Worm (Caenorhabditis elegans) whole organism, L1 larva: Measurements from ENCODE around the gene R05G9.5.

Source experiments
- Y116A8C.19 ChIP-seq: sonication (generic microtip); optimal IDR thresholded peaks from 2 replicates; lab custom pipeline; 2016; ENCODE audit warnings: missing compliant biosample characterization, missing genetic modification characterization, borderline replicate concordance
- alr-1 ChIP-seq: fragments of 200-800 bp; sonication (Bioruptor generic); optimal IDR thresholded peaks from 2 replicates; lab custom pipeline; 2018; ENCODE audit warnings: borderline replicate concordance, mild to moderate bottlenecking, missing genetic modification characterization, missing compliant biosample characterization
- blmp-1 ChIP-seq: fragments of 150-350 bp; optimal IDR thresholded peaks from 2 replicates; lab custom pipeline; 2014; ENCODE audit warnings: missing biosample characterization, missing genetic modification characterization
- ceh-8 ChIP-seq: fragments of 200-800 bp; sonication (Bioruptor generic); optimal IDR thresholded peaks from 2 replicates; lab custom pipeline; 2018; ENCODE audit warnings: mild to moderate bottlenecking, missing genetic modification characterization, moderate library complexity, missing compliant biosample characterization
- ces-1 ChIP-seq: fragments of 150-350 bp; optimal IDR thresholded peaks from 2 replicates; lab custom pipeline; 2014; ENCODE audit warnings: missing biosample characterization, missing genetic modification reagents, missing genetic modification characterization
- dpl-1 ChIP-seq, 3 experiments: fragments of 150-350 bp in 2 of 3; sonication (generic microtip) in 1 of 3; optimal IDR thresholded peaks; 2 replicates each; lab custom pipeline; 2014 to 2017; ENCODE audit warnings: missing biosample characterization in 3 of 3, missing genetic modification characterization in 3 of 3, missing genetic modification reagents in 3 of 3
- efl-1 ChIP-seq, 4 experiments: fragments of 150-350 bp; optimal IDR thresholded peaks in 3 of 4; peaks in 1 of 4; 1 replicate in 1 of 4; 2 replicates in 3 of 4; lab custom pipeline; 2014; ENCODE audit warnings: missing biosample characterization in 2 of 4, missing genetic modification characterization in 2 of 4, missing genetic modification reagents in 2 of 4
- elt-3 ChIP-seq, 6 experiments: fragments of 150-350 bp in 1 of 6; sonication (generic microtip); optimal IDR thresholded peaks; 2 replicates each; lab custom pipeline; 2017 to 2018; ENCODE audit warnings: missing biosample characterization in 6 of 6, missing genetic modification characterization in 6 of 6, inconsistent platforms in 1 of 6
- fkh-10 ChIP-seq: sonication (generic microtip); optimal IDR thresholded peaks from 2 replicates; lab custom pipeline; 2017; ENCODE audit warnings: missing biosample characterization, missing genetic modification reagents, missing genetic modification characterization
- fkh-8 ChIP-seq: sonication (generic microtip); optimal IDR thresholded peaks from 2 replicates; lab custom pipeline; 2016; ENCODE audit warnings: mild to moderate bottlenecking, missing genetic modification characterization, missing compliant biosample characterization
- isw-1 ChIP-seq: fragments of 200-800 bp; sonication (Bioruptor generic); IDR thresholded peaks from 2 replicates; pipeline ENCODE4 v1.3.6; 2022; ENCODE audit warnings: missing genetic modification characterization, missing compliant biosample characterization
- jun-1 ChIP-seq: fragments of 150-350 bp; optimal IDR thresholded peaks from 2 replicates; lab custom pipeline; 2014; ENCODE audit warnings: missing biosample characterization, missing genetic modification reagents, missing genetic modification characterization
- lin-14 ChIP-seq: fragments of 200-800 bp; sonication (Bioruptor generic); optimal IDR thresholded peaks from 2 replicates; lab custom pipeline; 2018; ENCODE audit warnings: mild to moderate bottlenecking, missing genetic modification characterization, moderate library complexity, missing compliant biosample characterization
- lin-35 ChIP-seq, 2 experiments: fragments of 150-350 bp; optimal IDR thresholded peaks; 2 replicates each; lab custom pipeline; 2014; ENCODE audit warnings: missing biosample characterization in 2 of 2, missing genetic modification characterization in 2 of 2, missing genetic modification reagents in 2 of 2
- nhr-12 ChIP-seq: sonication (generic microtip); optimal IDR thresholded peaks from 2 replicates; lab custom pipeline; 2017; ENCODE audit warnings: missing biosample characterization, missing genetic modification characterization
- nhr-20 ChIP-seq: sonication (generic microtip); optimal IDR thresholded peaks from 2 replicates; lab custom pipeline; 2016; ENCODE audit warnings: mild to moderate bottlenecking, missing genetic modification characterization, missing compliant biosample characterization
- nhr-28 ChIP-seq: fragments of 150-350 bp; optimal IDR thresholded peaks from 2 replicates; lab custom pipeline; 2014; ENCODE audit warnings: missing biosample characterization, missing genetic modification characterization
- nhr-71 ChIP-seq: sonication (generic microtip); optimal IDR thresholded peaks from 2 replicates; lab custom pipeline; 2016; ENCODE audit warnings: mild to moderate bottlenecking, missing genetic modification characterization, moderate library complexity, missing compliant biosample characterization
- nhr-85 ChIP-seq: sonication (generic microtip); peaks from one replicate; lab custom pipeline; 2016; ENCODE audit warnings: missing genetic modification characterization, inconsistent platforms, missing compliant biosample characterization
- sptf-1 ChIP-seq: fragments of 150-350 bp; optimal IDR thresholded peaks from 2 replicates; lab custom pipeline; 2014; ENCODE audit warnings: missing biosample characterization, missing genetic modification characterization

R05G9.5 gene

ce11 chrII:6449656-6450055 is 50.4 kb downstream of the R05G9.5 start, which contains the start of gene nhr-22:
nhr-22 (minus strand) TSS chrII:6449792.
- TF ChIP-seq ceh-8 (GFP tag; lab: Kevin White, UChicago) = no peak
- TF ChIP-seq nhr-12 = no peak
- no peak for TF ChIP-seq dpl-1 (GFP tag; optimal IDR thresholded peaks at IDR 0.05; lab: Kevin White, UChicago)
- TF ChIP-seq lin-14 = peak; percentile 29
- TF ChIP-seq efl-1 (optimal IDR thresholded peaks at IDR 0.05; lab: Kevin White, UChicago) = no peak
- TF ChIP-seq efl-1 (GFP tag; optimal IDR thresholded peaks at IDR 0.05 in 1 of 2; lab: Kevin White, UChicago) = no peak
- no peak for TF ChIP-seq nhr-71
- TF ChIP-seq sptf-1 (tag; lab: Kevin White, UChicago) = no peak
- TF ChIP-seq isw-1 (GFP tag; lab: Robert Waterston, UW) = no peak
- TF ChIP-seq ces-1 (GFP tag; lab: Kevin White, UChicago) = no peak
- no peak for TF ChIP-seq jun-1 (tag; lab: Kevin White, UChicago)
- no peak for TF ChIP-seq fkh-8 (tag; lab: Kevin White, UChicago)
- no peak for TF ChIP-seq alr-1 (tag; lab: Kevin White, UChicago)
- TF ChIP-seq blmp-1 (tag; lab: Kevin White, UChicago) = peak; percentile 78
- no peak for TF ChIP-seq Y116A8C.19 (tag; lab: Kevin White, UChicago)
- no peak for TF ChIP-seq nhr-20 (tag; lab: Kevin White, UChicago)
- peak in 1 of 6 experiments; percentile 12 for TF ChIP-seq elt-3 (tag; optimal IDR thresholded peaks at IDR 0.05; lab: Kevin White, UChicago)
- TF ChIP-seq nhr-28 (tag; lab: Kevin White, UChicago) = no peak
- peak; percentile 16 for TF ChIP-seq nhr-85
- no peak for TF ChIP-seq lin-35 (GFP tag; optimal IDR thresholded peaks at IDR 0.05; lab: Kevin White, UChicago)
- no peak for TF ChIP-seq fkh-10 (GFP tag; lab: Kevin White, UChicago)
